Fruit fly (Drosophila melanogaster): ENCODE data around the gene Mpv17.

Mpv17 gene

DNA sequence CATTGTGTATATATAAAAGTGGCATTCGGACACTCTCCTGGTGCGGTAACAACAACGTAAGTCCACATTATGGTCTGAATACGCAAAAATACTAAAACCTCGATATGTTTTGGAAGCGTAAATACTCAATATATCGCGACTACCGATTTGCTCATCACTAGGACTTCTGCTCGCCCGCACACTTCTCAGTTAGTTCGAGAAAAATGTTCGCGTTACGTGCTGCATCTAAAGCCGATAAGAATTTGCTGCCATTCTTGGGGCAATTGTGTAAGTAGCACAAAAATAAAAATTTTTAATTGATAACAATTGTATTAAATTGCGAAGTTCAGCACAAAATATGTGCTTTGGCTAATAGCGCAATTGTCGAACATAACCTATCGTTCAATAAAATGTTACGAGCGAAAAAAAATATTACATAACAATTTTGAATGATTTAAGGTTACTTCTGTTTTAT lies 2.6 kb upstream of the Mpv17 start, which contains the start of gene CG11076 (continued):
- TF ChIP-seq ash1 (GFP tag; optimal IDR thresholded peaks at IDR 0.05): no peak
- TF ChIP-seq CG34224 (GFP tag; IDR thresholded peaks at IDR 0.05; ENCODE audit: partially characterized antibody): peak; percentile 71
- no peak for TF ChIP-seq CG11456 (GFP tag; IDR thresholded peaks at IDR 0.05)
- TF ChIP-seq CG11085 (GFP tag; IDR thresholded peaks at IDR 0.05): no peak
- TF ChIP-seq CG16863 (GFP tag; optimal IDR thresholded peaks at IDR 0.05): no peak
- TF ChIP-seq Stat92E (GFP tag; optimal IDR thresholded peaks at IDR 0.05): peak in 1 of 3 experiments; percentile 61
- TF ChIP-seq CG31388 (GFP tag; optimal IDR thresholded peaks at IDR 0.05): no peak
- TF ChIP-seq sima (GFP tag; optimal IDR thresholded peaks at IDR 0.05): no peak
- no peak for TF ChIP-seq Dip2 (GFP tag; IDR thresholded peaks at IDR 0.05)
- TF ChIP-seq Atf3 (GFP tag; optimal IDR thresholded peaks at IDR 0.05): no peak
- peak; percentile 42 for TF ChIP-seq CG10147 (GFP tag; optimal IDR thresholded peaks at IDR 0.05)
- peak; percentile 13 for TF ChIP-seq CG2120 (GFP tag; optimal IDR thresholded peaks at IDR 0.05)
- TF ChIP-seq CG13775 (GFP tag; optimal IDR thresholded peaks at IDR 0.05): no peak
- peak; percentile 6 for TF ChIP-seq fu2 (GFP tag; optimal IDR thresholded peaks at IDR 0.05)
- peak; percentile 4 for TF ChIP-seq zen (tag; optimal IDR thresholded peaks at IDR 0.05)
- TF ChIP-seq CG10431 (GFP tag; optimal IDR thresholded peaks at IDR 0.05): no peak
- TF ChIP-seq CG34376 (GFP tag; optimal IDR thresholded peaks at IDR 0.05): peak; percentile 46
- no peak for TF ChIP-seq CG5953 (GFP tag; IDR thresholded peaks at IDR 0.05)
- TF ChIP-seq odd (GFP tag; optimal IDR thresholded peaks at IDR 0.05): no peak
- no peak for TF ChIP-seq bcd (GFP tag; optimal IDR thresholded peaks at IDR 0.05)
- TF ChIP-seq CG34422 (GFP tag; IDR thresholded peaks at IDR 0.05): no peak; the same call in 2 of the 3 replicates
- TF ChIP-seq CG2889 (GFP tag; IDR thresholded peaks at IDR 0.05): no peak
- no peak for TF ChIP-seq cato (GFP tag; optimal IDR thresholded peaks at IDR 0.05; ENCODE audit: borderline replicate concordance)
- TF ChIP-seq CG2199 (GFP tag; IDR thresholded peaks at IDR 0.05): 0 out of 3 replicates have a peak, but pooled peaks have one; percentile 12
- no peak for TF ChIP-seq CG9876 (GFP tag; optimal IDR thresholded peaks at IDR 0.05)
- TF ChIP-seq CG10209 (GFP tag; optimal IDR thresholded peaks at IDR 0.05): no peak
- TF ChIP-seq CG18476 (GFP tag; optimal IDR thresholded peaks at IDR 0.05): peak; percentile 2
- TF ChIP-seq Taf1 (GFP tag; IDR thresholded peaks at IDR 0.05): no peak
- TF ChIP-seq B-H1 (GFP tag; IDR thresholded peaks at IDR 0.05): no peak
- TF ChIP-seq CG6254 (GFP tag; optimal IDR thresholded peaks at IDR 0.05): no peak
- no peak for TF ChIP-seq ap (GFP tag; IDR thresholded peaks at IDR 0.05)
- TF ChIP-seq Dfd (GFP tag; optimal IDR thresholded peaks at IDR 0.05): no peak
- no peak for TF ChIP-seq CG12104 (GFP tag; optimal IDR thresholded peaks at IDR 0.05)
- TF ChIP-seq Adf1 (GFP tag; IDR thresholded peaks at IDR 0.05): peak; percentile 22; the same call in 1 of the 2 replicates
- TF ChIP-seq Nf-YC (tag; optimal IDR thresholded peaks at IDR 0.05): peak; percentile 41
- no peak for TF ChIP-seq slp2 (GFP tag; optimal IDR thresholded peaks at IDR 0.05)
- no peak for TF ChIP-seq unpg (GFP tag; optimal IDR thresholded peaks at IDR 0.05)
- TF ChIP-seq dpn (GFP tag; optimal IDR thresholded peaks at IDR 0.05): no peak
- peak; percentile 29 for TF ChIP-seq CG3407 (GFP tag; optimal IDR thresholded peaks at IDR 0.05)
- TF ChIP-seq CG8089 (GFP tag; optimal IDR thresholded peaks at IDR 0.05): peak; percentile 56
- peak; percentile 71 for TF ChIP-seq CG4617 (GFP tag; optimal IDR thresholded peaks at IDR 0.05; ENCODE audit: borderline replicate concordance)
- TF ChIP-seq CG17359 (tag; optimal IDR thresholded peaks at IDR 0.05): peak; percentile 33
- TF ChIP-seq Ets97D (GFP tag; optimal IDR thresholded peaks at IDR 0.05): peak; percentile 45
- no peak for TF ChIP-seq D19B (GFP tag; optimal IDR thresholded peaks at IDR 0.05)
- TF ChIP-seq CG15073 (GFP tag; optimal IDR thresholded peaks at IDR 0.05): no peak
- TF ChIP-seq CG8924 (tag; optimal IDR thresholded peaks at IDR 0.05): no peak
- TF ChIP-seq hkb (optimal IDR thresholded peaks at IDR 0.05): no peak
- 0 out of 2 replicates have a peak, but pooled peaks have one; percentile 14 for TF ChIP-seq hkb (GFP tag; IDR thresholded peaks at IDR 0.05)
- TF ChIP-seq CHES-1-like (GFP tag; optimal IDR thresholded peaks at IDR 0.05): no peak
- TF ChIP-seq CG17568 (GFP tag; optimal IDR thresholded peaks at IDR 0.05): peak; percentile 74
- TF ChIP-seq amos (GFP tag; IDR thresholded peaks at IDR 0.05; ENCODE audit: partially characterized antibody): no peak; the same call in 1 of the 2 replicates
